Worm (Caenorhabditis elegans) whole organism, L4/young adult: ENCODE data around the gene F20D6.2.

Experiments used
- W03F9.2 ChIP-seq: fragments of 150-350 bp; optimal IDR thresholded peaks from 2 replicates; lab custom pipeline; 2014; ENCODE audit warnings: missing biosample characterization, missing genetic modification characterization
- him-1 ChIP-seq: sonication (generic microtip); optimal IDR thresholded peaks from 2 replicates; lab custom pipeline; 2016; ENCODE audit warnings: missing genotype, missing genetic modification reagents, missing genetic modification characterization, missing compliant biosample characterization

DNA sequence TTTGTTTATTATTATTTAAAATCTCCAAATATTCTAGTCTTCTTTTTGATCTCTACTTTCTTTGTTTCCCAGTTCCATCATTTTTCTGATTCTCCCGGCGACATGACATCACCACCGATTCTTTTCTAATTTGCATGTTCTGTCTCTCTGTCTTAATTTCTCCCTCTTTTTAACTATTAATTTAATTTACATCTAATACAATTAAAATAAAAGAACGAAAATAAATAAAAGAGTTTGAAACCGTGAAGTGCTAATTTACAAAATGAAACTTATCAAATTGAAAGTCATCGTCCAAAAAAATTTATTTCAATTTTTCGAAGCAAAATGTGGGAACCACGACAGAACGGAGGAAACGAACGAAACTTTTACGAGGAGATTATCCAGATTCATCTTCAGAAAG, 26.2 kb upstream of the F20D6.2 start, which contains the start of gene F20D6.6:
- TF ChIP-seq W03F9.2 (tag; lab: Kevin White, UChicago) (no peak), him-1 (tag; lab: Kevin White, UChicago) (no peak)
